Worm (Caenorhabditis elegans): ENCODE measurements around the gene D2023.4.

The D2023.4 gene

ce11 chrV:11836073-11836472, 10.5 kb upstream of the D2023.4 start, which contains the start of gene R13H4.2 (continued):
- TF ChIP-seq aly-2 (tag; optimal IDR thresholded peaks at IDR 0.05) (no peak), hlh-4 (tag; optimal IDR thresholded peaks at IDR 0.05) (no peak)

ce11 chrV:11833319-11833718, 7.8 kb upstream of the D2023.4 start, which contains the start of gene pho-8:
TSS of gene pho-8 (plus strand) at chrV:11833619.
- no peak for TF ChIP-seq lsy-2 (tag; optimal IDR thresholded peaks at IDR 0.05)
- no peak for TF ChIP-seq tlp-1 (tag; optimal IDR thresholded peaks at IDR 0.05)
- TF ChIP-seq fkh-10 (GFP tag; optimal IDR thresholded peaks at IDR 0.05), result no peak
- TF ChIP-seq elt-2 (tag; optimal IDR thresholded peaks at IDR 0.05), result no peak
- TF ChIP-seq efl-1 (optimal IDR thresholded peaks at IDR 0.05), result no peak
- no peak for TF ChIP-seq efl-1 (GFP tag; optimal IDR thresholded peaks at IDR 0.05 in 1 of 2)

ce11 chrV:11829282-11829681, 3.7 kb upstream of the D2023.4 start, which contains the start of gene col-158:
TSS of gene col-158 (plus strand) at chrV:11829582.
- TF ChIP-seq sox-4 (tag; optimal IDR thresholded peaks at IDR 0.05), result no peak
- peak; percentile 14 for TF ChIP-seq blmp-1 (tag; optimal IDR thresholded peaks at IDR 0.05)
- TF ChIP-seq grh-1 (GFP tag; IDR thresholded peaks at IDR 0.05), result 0 out of 2 replicates have a peak, but pooled peaks have one; percentile 16
- TF ChIP-seq elt-3 (tag; optimal IDR thresholded peaks at IDR 0.05), result peak in 1 of 6 experiments; percentile 5

- TF ChIP-seq elt-3 (tag; optimal IDR thresholded peaks at IDR 0.05), result no peak
- TF ChIP-seq nhr-71 (tag; optimal IDR thresholded peaks at IDR 0.05), result peak; percentile 5
- TF ChIP-seq mep-1 (tag; optimal IDR thresholded peaks at IDR 0.05), result peak; percentile 42
- TF ChIP-seq efl-1 (optimal IDR thresholded peaks at IDR 0.05), result peak; percentile 18 to 27
- TF ChIP-seq efl-1 (GFP tag; optimal IDR thresholded peaks at IDR 0.05 in 1 of 2), result peak in 1 of 2 experiments; percentile 3
- TF ChIP-seq isw-1 (GFP tag; IDR thresholded peaks at IDR 0.05), result no peak
- peak in 1 of 2 experiments; percentile 40 for TF ChIP-seq lsy-2 (tag; optimal IDR thresholded peaks at IDR 0.05)
- TF ChIP-seq swsn-7 (tag; optimal IDR thresholded peaks at IDR 0.05), result no peak
- TF ChIP-seq snu-23 (GFP tag; optimal IDR thresholded peaks at IDR 0.05), result peak; percentile 6
- peak; percentile 26 for TF ChIP-seq blmp-1 (tag; optimal IDR thresholded peaks at IDR 0.05)
- TF ChIP-seq ztf-4 (tag; optimal IDR thresholded peaks at IDR 0.05), result no peak
- no peak for TF ChIP-seq aly-2 (tag; optimal IDR thresholded peaks at IDR 0.05)
- no peak for TF ChIP-seq aha-1 (tag; optimal IDR thresholded peaks at IDR 0.05)
- TF ChIP-seq zip-4 (GFP tag; optimal IDR thresholded peaks at IDR 0.05), result no peak
- peak in 1 of 2 experiments; percentile 35 for TF ChIP-seq lin-35 (GFP tag; optimal IDR thresholded peaks at IDR 0.05)
- TF ChIP-seq snpc-4 (tag; optimal IDR thresholded peaks at IDR 0.05), result no peak
Observed at ce11 chrV:11826967-11827366, 1.4 kb upstream of the D2023.4 start, which contains the start of the genes mpst-1 and D2023.6. TSS of gene mpst-1 (minus strand) at chrV:11827067. TSS of gene D2023.6 (plus strand) at chrV:11827354.

- TF ChIP-seq mep-1 (tag; optimal IDR thresholded peaks at IDR 0.05) (peak; percentile 90), snpc-4 (tag; optimal IDR thresholded peaks at IDR 0.05) (peak; percentile 48), unc-30 (tag; optimal IDR thresholded peaks at IDR 0.05) (no peak), nhr-71 (tag; optimal IDR thresholded peaks at IDR 0.05) (peak; percentile 99), nhr-11 (tag; optimal IDR thresholded peaks at IDR 0.05) (peak; percentile 66), dpl-1 (GFP tag; optimal IDR thresholded peaks at IDR 0.05) (peak; percentile 28 to 58 (median 38)), unc-98 (GFP tag; IDR thresholded peaks at IDR 0.05) (no peak), elt-2 (tag; optimal IDR thresholded peaks at IDR 0.05) (peak; percentile 90), zip-4 (GFP tag; optimal IDR thresholded peaks at IDR 0.05) (peak; percentile 28), nhr-85 (tag) (peak; percentile 97), hlh-4 (tag; optimal IDR thresholded peaks at IDR 0.05) (no peak), ceh-63 (GFP tag; optimal IDR thresholded peaks at IDR 0.05) (no peak), rnt-1 (tag; optimal IDR thresholded peaks at IDR 0.05) (peak; percentile 90), grh-1 (GFP tag; IDR thresholded peaks at IDR 0.05) (peak; percentile 64), nhr-28 (tag; optimal IDR thresholded peaks at IDR 0.05) (no peak), unc-86 (tag; optimal IDR thresholded peaks at IDR 0.05) (no peak), lir-3 (tag; optimal IDR thresholded peaks at IDR 0.05; ENCODE audit: poor library complexity) (peak; percentile 79), nhr-77 (tag; optimal IDR thresholded peaks at IDR 0.05) (peak; percentile 82), C04F5.9 (tag; optimal IDR thresholded peaks at IDR 0.05) (peak; percentile 28), nhr-19 (GFP tag; conservative IDR thresholded peaks at IDR 0.05) (peak; percentile 100), sox-4 (tag; optimal IDR thresholded peaks at IDR 0.05) (no peak), aha-1 (tag; optimal IDR thresholded peaks at IDR 0.05) (peak; percentile 64), aly-2 (tag; optimal IDR thresholded peaks at IDR 0.05) (peak; percentile 49), xbp-1 (tag; optimal IDR thresholded peaks at IDR 0.05) (peak; percentile 78), pag-3 (tag; optimal IDR thresholded peaks at IDR 0.05; ENCODE audit: borderline replicate concordance, insufficient read depth) (no peak), pqm-1 (tag; optimal IDR thresholded peaks at IDR 0.05) (no peak), pax-3 (tag; optimal IDR thresholded peaks at IDR 0.05) (peak; percentile 37), tbx-2 (tag; optimal IDR thresholded peaks at IDR 0.05) (peak; percentile 89), mab-9 (GFP tag; IDR thresholded peaks at IDR 0.05) (peak; percentile 71), efl-1 (optimal IDR thresholded peaks at IDR 0.05) (peak; percentile 34 to 58), efl-1 (GFP tag; optimal IDR thresholded peaks at IDR 0.05 in 1 of 2) (peak; percentile 28 to 94), dsc-1 (tag; optimal IDR thresholded peaks at IDR 0.05) (no peak)
Observed at ce11 chrV:11823978-11824377, 1.6 kb downstream of the D2023.4 start.
